Fruit fly (Drosophila melanogaster): ENCODE data around the gene CG32533.

Gene CG32533

dm6 chrX:19497782-19498440 is 18.7 kb upstream of the CG32533 start:
- TF ChIP-seq usp (GFP tag; optimal IDR thresholded peaks at IDR 0.05): no peak
- TF ChIP-seq CG8281 (tag; optimal IDR thresholded peaks at IDR 0.05): no peak
- no peak for TF ChIP-seq pho (GFP tag; optimal IDR thresholded peaks at IDR 0.05)
- TF ChIP-seq insv (GFP tag; optimal IDR thresholded peaks at IDR 0.05): peak in 1 of 2 experiments; percentile 59
- TF ChIP-seq Lhr (GFP tag; optimal IDR thresholded peaks at IDR 0.05): no peak
- no peak for TF ChIP-seq Oaz (GFP tag; IDR thresholded peaks at IDR 0.05)
- TF ChIP-seq aop (GFP tag; IDR thresholded peaks at IDR 0.05): no peak
- TF ChIP-seq sima (GFP tag; optimal IDR thresholded peaks at IDR 0.05): no peak
- peak; percentile 43; the same call in 1 of the 2 replicates for TF ChIP-seq Bgb (GFP tag; IDR thresholded peaks at IDR 0.05; ENCODE audit: partially characterized antibody)
- TF ChIP-seq CG12659 (GFP tag; optimal IDR thresholded peaks at IDR 0.05): peak; percentile 28
- peak; percentile 75 for TF ChIP-seq mirr (GFP tag; optimal IDR thresholded peaks at IDR 0.05)
- TF ChIP-seq Tbp (GFP tag; optimal IDR thresholded peaks at IDR 0.05): no peak
- TF ChIP-seq CG17361 (GFP tag; IDR thresholded peaks at IDR 0.05): no peak
- peak; percentile 83; the same call in 2 of the 4 replicates for TF ChIP-seq chinmo (GFP tag; IDR thresholded peaks at IDR 0.05; ENCODE audit: partially characterized antibody)
- no peak for TF ChIP-seq CG7556 (GFP tag; optimal IDR thresholded peaks at IDR 0.05)
- TF ChIP-seq CG11696 (GFP tag; IDR thresholded peaks at IDR 0.05): peak; percentile 57; the same call in 1 of the 2 replicates
- TF ChIP-seq CG16815 (GFP tag; optimal IDR thresholded peaks at IDR 0.05): no peak
- TF ChIP-seq CG12219 (GFP tag; optimal IDR thresholded peaks at IDR 0.05): no peak
- TF ChIP-seq CG6765 (GFP tag; optimal IDR thresholded peaks at IDR 0.05): peak; percentile 16
- peak; percentile 74 for TF ChIP-seq lab (GFP tag; optimal IDR thresholded peaks at IDR 0.05)
- TF ChIP-seq gem (tag; optimal IDR thresholded peaks at IDR 0.05): no peak
- TF ChIP-seq CG14014 (GFP tag; IDR thresholded peaks at IDR 0.05): peak; percentile 36; the same call in 1 of the 2 replicates
- peak; percentile 80; the same call in 2 of the 3 replicates for TF ChIP-seq so (GFP tag; IDR thresholded peaks at IDR 0.05)
- no peak for TF ChIP-seq Sry-β (GFP tag; optimal IDR thresholded peaks at IDR 0.05)
- no peak for TF ChIP-seq zfh1 (GFP tag; IDR thresholded peaks at IDR 0.05)
- TF ChIP-seq CG9932 (GFP tag; IDR thresholded peaks at IDR 0.05): peak; percentile 63
- 0 out of 2 replicates have a peak, but pooled peaks have one; percentile 5 for TF ChIP-seq cas (GFP tag; IDR thresholded peaks at IDR 0.05)
- TF ChIP-seq unc-4 (GFP tag; IDR thresholded peaks at IDR 0.05; ENCODE audit: partially characterized antibody): no peak
- TF ChIP-seq MBD-R2 (GFP tag; IDR thresholded peaks at IDR 0.05): no peak
- TF ChIP-seq Fer1 (GFP tag; optimal IDR thresholded peaks at IDR 0.05): peak; percentile 39
- no peak for TF ChIP-seq slou (GFP tag; optimal IDR thresholded peaks at IDR 0.05)
- no peak; the same call in 1 of the 2 replicates for TF ChIP-seq GATAe (GFP tag; conservative IDR thresholded peaks at IDR 0.05)
- peak; percentile 47 for TF ChIP-seq CG18599 (GFP tag; optimal IDR thresholded peaks at IDR 0.05)
- no peak for TF ChIP-seq vnd (GFP tag; IDR thresholded peaks at IDR 0.05; ENCODE audit: partially characterized antibody)
- no peak for TF ChIP-seq BtbVII (GFP tag; optimal IDR thresholded peaks at IDR 0.05)
- TF ChIP-seq cwo (GFP tag; optimal IDR thresholded peaks at IDR 0.05): peak; percentile 88
- TF ChIP-seq repo (GFP tag; optimal IDR thresholded peaks at IDR 0.05): no peak
- TF ChIP-seq Pdp1 (GFP tag; optimal IDR thresholded peaks at IDR 0.05): no peak
- TF ChIP-seq H2.0 (GFP tag; IDR thresholded peaks at IDR 0.05): no peak
- TF ChIP-seq Ada2b (GFP tag; IDR thresholded peaks at IDR 0.05): no peak; the same call in 1 of the 2 replicates
- no peak for TF ChIP-seq CG4730 (GFP tag; IDR thresholded peaks at IDR 0.05)
- TF ChIP-seq Hmr (GFP tag; optimal IDR thresholded peaks at IDR 0.05): peak; percentile 63
- TF ChIP-seq sug (tag; optimal IDR thresholded peaks at IDR 0.05): peak; percentile 92
- TF ChIP-seq sna (GFP tag; IDR thresholded peaks at IDR 0.05; ENCODE audit: partially characterized antibody): no peak
- no peak for TF ChIP-seq bsh (GFP tag; optimal IDR thresholded peaks at IDR 0.05)
- no peak for TF ChIP-seq Myb (GFP tag; optimal IDR thresholded peaks at IDR 0.05)
- no peak for TF ChIP-seq CG5180 (GFP tag; optimal IDR thresholded peaks at IDR 0.05)
- TF ChIP-seq CG42726 (GFP tag; IDR thresholded peaks at IDR 0.05; ENCODE audit: partially characterized antibody): peak; percentile 29; the same call in 1 of the 2 replicates
